Worm (Caenorhabditis elegans) whole organism, early embryonic: Measurements from ENCODE around the gene C07C7.1.
"Not testable (repeated sequence)": the region's sequence is repeated elsewhere in the genome, so short reads cannot be mapped to it uniquely, and the experiment has no call there.

Source experiments
- B0310.2 ChIP-seq: sonication (generic microtip); optimal IDR thresholded peaks from 2 replicates; lab custom pipeline; 2016; ENCODE audit warnings: mild to moderate bottlenecking, missing genetic modification characterization, missing compliant biosample characterization
- F13C5.2 ChIP-seq: sonication (generic microtip); optimal IDR thresholded peaks from 2 replicates; lab custom pipeline; 2017; ENCODE audit warnings: mild to moderate bottlenecking, missing genetic modification characterization, inconsistent platforms, missing compliant biosample characterization
- aly-1 ChIP-seq: sonication (generic microtip); optimal IDR thresholded peaks from 2 replicates; lab custom pipeline; 2016; ENCODE audit warnings: missing genetic modification characterization, missing compliant biosample characterization
- ama-1 ChIP-seq: fragments of 150-350 bp; optimal IDR thresholded peaks from 2 replicates; lab custom pipeline; 2014
- ceh-13 ChIP-seq: fragments of 200-800 bp; sonication (Bioruptor generic); optimal IDR thresholded peaks from 2 replicates; lab custom pipeline; 2018; ENCODE audit warnings: mild to moderate bottlenecking, missing genetic modification characterization, missing compliant biosample characterization
- ceh-36 ChIP-seq: sonication (generic microtip); optimal IDR thresholded peaks from 2 replicates; lab custom pipeline; 2016; ENCODE audit warnings: missing genetic modification characterization, inconsistent platforms, missing compliant biosample characterization
- ets-7 ChIP-seq: sonication (generic microtip); optimal IDR thresholded peaks from 2 replicates; lab custom pipeline; 2016; ENCODE audit warnings: missing genotype, missing genetic modification characterization, missing compliant biosample characterization
- flt-1 ChIP-seq: fragments of 200-800 bp; sonication (Bioruptor generic); IDR thresholded peaks from 2 replicates; pipeline ENCODE4 v1.3.6; 2022; ENCODE audit warnings: missing genetic modification characterization, missing compliant biosample characterization
- hmbx-1 ChIP-seq: sonication (generic microtip); optimal IDR thresholded peaks from 2 replicates; lab custom pipeline; 2016; ENCODE audit warnings: mild to moderate bottlenecking, missing genetic modification characterization, missing compliant biosample characterization
- hmg-4 ChIP-seq: fragments of 200-800 bp; sonication (Bioruptor generic); optimal IDR thresholded peaks from 2 replicates; lab custom pipeline; 2018; ENCODE audit warnings: mild to moderate bottlenecking, missing genetic modification characterization, missing compliant biosample characterization
- hnd-1 ChIP-seq: sonication (generic microtip); optimal IDR thresholded peaks from 2 replicates; lab custom pipeline; 2016; ENCODE audit warnings: missing genetic modification characterization, missing compliant biosample characterization
- pes-1 ChIP-seq: fragments of 200-800 bp; sonication (Bioruptor generic); IDR thresholded peaks from 2 replicates; pipeline ENCODE4 v1.3.6; 2022; ENCODE audit warnings: missing genetic modification reagents, missing genetic modification characterization, missing compliant biosample characterization
- scrt-1 ChIP-seq: fragments of 200-800 bp; sonication (Bioruptor generic); IDR thresholded peaks from 2 replicates; pipeline ENCODE4 v1.3.6; 2022; ENCODE audit warnings: missing genetic modification characterization, missing compliant biosample characterization
- sea-1 ChIP-seq: fragments of 200-800 bp; sonication (Bioruptor generic); conservative IDR thresholded peaks from 2 replicates; pipeline ENCODE4 v1.3.6; 2022; ENCODE audit warnings: missing genetic modification characterization, missing compliant biosample characterization
- tbx-11 ChIP-seq: fragments of 200-800 bp; sonication (Bioruptor generic); IDR thresholded peaks from 2 replicates; pipeline ENCODE4 v1.3.6; 2022; ENCODE audit warnings: missing genetic modification characterization, missing compliant biosample characterization
- tbx-37 ChIP-seq: fragments of 200-800 bp; sonication (Bioruptor generic); conservative IDR thresholded peaks from 2 replicates; pipeline ENCODE4 v1.3.6; 2022; ENCODE audit warnings: missing genetic modification reagents, missing genetic modification characterization, missing compliant biosample characterization
- tra-4 ChIP-seq: sonication (generic microtip); optimal IDR thresholded peaks from 2 replicates; lab custom pipeline; 2017; ENCODE audit warnings: missing genetic modification characterization, missing compliant biosample characterization

The C07C7.1 gene

ce11 chrIV:9192522-9192921 is 7.9 kb downstream of the C07C7.1 start, which contains the start of gene C46C2.5:
Gene C46C2.5 (minus strand): TSS chrIV:9192622.
- TF ChIP-seq ceh-13 (GFP tag; lab: Kevin White, UChicago) = no peak
- no peak for TF ChIP-seq ceh-36 (tag; lab: Kevin White, UChicago)

ce11 chrIV:9194524-9194923 is 9.9 kb downstream of the C07C7.1 start, which contains the start of gene C46C2.7:
Gene C46C2.7 (plus strand): TSS chrIV:9194824.
- not testable (repeated sequence) for TF ChIP-seq ama-1; ets-7 (tag; lab: Kevin White, UChicago); F13C5.2 (tag; lab: Kevin White, UChicago)

ce11 chrIV:9196755-9197154 is 12.1 kb downstream of the C07C7.1 start:
- TF ChIP-seq aly-1 (tag; lab: Kevin White, UChicago) (no peak), F13C5.2 (tag; lab: Kevin White, UChicago) (no peak), tra-4 (tag; lab: Kevin White, UChicago) (no peak), tbx-11 (GFP tag; lab: Robert Waterston, UW) (no peak), ceh-36 (tag; lab: Kevin White, UChicago) (no peak), sea-1 (no peak), pes-1 (no peak), hnd-1 (tag; lab: Kevin White, UChicago) (no peak), tbx-37 (GFP tag; lab: Robert Waterston, UW) (no peak)

ce11 chrIV:9198136-9198535 is 13.5 kb downstream of the C07C7.1 start:
- no peak for TF ChIP-seq hmbx-1 (tag; lab: Kevin White, UChicago)
- TF ChIP-seq ama-1 = no peak
- no peak for TF ChIP-seq scrt-1 (GFP tag; lab: Robert Waterston, UW)
- no peak for TF ChIP-seq tbx-37 (GFP tag; lab: Robert Waterston, UW)
- TF ChIP-seq ceh-13 (GFP tag; lab: Kevin White, UChicago) = no peak
- TF ChIP-seq B0310.2 (tag; lab: Kevin White, UChicago) = no peak
- no peak for TF ChIP-seq pes-1
- no peak for TF ChIP-seq tbx-11 (GFP tag; lab: Robert Waterston, UW)
- TF ChIP-seq ceh-36 (tag; lab: Kevin White, UChicago) = no peak
- no peak for TF ChIP-seq hmg-4 (GFP tag; lab: Kevin White, UChicago)
- TF ChIP-seq hnd-1 (tag; lab: Kevin White, UChicago) = no peak
- no peak for TF ChIP-seq flt-1 (GFP tag; lab: Robert Waterston, UW)
- TF ChIP-seq sea-1 = no peak

ce11 chrIV:9199148-9199938 is 14.7 kb downstream of the C07C7.1 start:
- TF ChIP-seq ceh-36 (tag; lab: Kevin White, UChicago) (no peak), tra-4 (tag; lab: Kevin White, UChicago) (no peak), scrt-1 (GFP tag; lab: Robert Waterston, UW) (no peak), F13C5.2 (tag; lab: Kevin White, UChicago) (no peak)

- no peak for TF ChIP-seq hmg-4 (GFP tag; lab: Kevin White, UChicago)
- TF ChIP-seq aly-1 (tag; lab: Kevin White, UChicago) = no peak
- no peak for TF ChIP-seq scrt-1 (GFP tag; lab: Robert Waterston, UW)
- TF ChIP-seq pes-1 = no peak
- TF ChIP-seq F13C5.2 (tag; lab: Kevin White, UChicago) = no peak
- no peak for TF ChIP-seq tbx-37 (GFP tag; lab: Robert Waterston, UW)
These were observed 15.2 kb downstream of the C07C7.1 start, which contains the start of gene wnk-1 for ce11 chrIV:9199939-9200202. Gene wnk-1 (plus strand): TSS chrIV:9200103.

- TF ChIP-seq flt-1 (GFP tag; lab: Robert Waterston, UW) = no peak
- no peak for TF ChIP-seq F13C5.2 (tag; lab: Kevin White, UChicago)
- TF ChIP-seq ceh-13 (GFP tag; lab: Kevin White, UChicago) = no peak
- no peak for TF ChIP-seq B0310.2 (tag; lab: Kevin White, UChicago)
- no peak for TF ChIP-seq tra-4 (tag; lab: Kevin White, UChicago)
- no peak for TF ChIP-seq hmg-4 (GFP tag; lab: Kevin White, UChicago)
- no peak for TF ChIP-seq tbx-37 (GFP tag; lab: Robert Waterston, UW)
- no peak for TF ChIP-seq pes-1
- TF ChIP-seq tbx-11 (GFP tag; lab: Robert Waterston, UW) = no peak
- no peak for TF ChIP-seq hnd-1 (tag; lab: Kevin White, UChicago)
- no peak for TF ChIP-seq sea-1
- no peak for TF ChIP-seq ama-1
- no peak for TF ChIP-seq scrt-1 (GFP tag; lab: Robert Waterston, UW)
- TF ChIP-seq aly-1 (tag; lab: Kevin White, UChicago) = no peak
- TF ChIP-seq ets-7 (tag; lab: Kevin White, UChicago) = no peak
These were observed 26.2 kb downstream of the C07C7.1 start for ce11 chrIV:9210841-9211240.

- TF ChIP-seq F13C5.2 (tag; lab: Kevin White, UChicago) (no peak), tbx-37 (GFP tag; lab: Robert Waterston, UW) (no peak), pes-1 (no peak), hnd-1 (tag; lab: Kevin White, UChicago) (no peak), tra-4 (tag; lab: Kevin White, UChicago) (no peak)
These were observed 27.5 kb downstream of the C07C7.1 start, which contains the start of gene C46C2.6 for ce11 chrIV:9212121-9212520. Gene C46C2.6 (plus strand): TSS chrIV:9212421.
